Worm (Caenorhabditis elegans): ENCODE measurements around the gene mig-32.
"Not testable (repeated sequence)": the region's sequence is repeated elsewhere in the genome, so short reads cannot be mapped to it uniquely, and the experiment has no call there.

mig-32 gene

ce11 chrIV:12092113-12092512 lies at the start of gene mig-32:
Gene mig-32, minus strand, starts transcription at chrIV:12092213.
- TF ChIP-seq unc-62 (GFP tag; optimal IDR thresholded peaks at IDR 0.05) = no peak

DNA sequence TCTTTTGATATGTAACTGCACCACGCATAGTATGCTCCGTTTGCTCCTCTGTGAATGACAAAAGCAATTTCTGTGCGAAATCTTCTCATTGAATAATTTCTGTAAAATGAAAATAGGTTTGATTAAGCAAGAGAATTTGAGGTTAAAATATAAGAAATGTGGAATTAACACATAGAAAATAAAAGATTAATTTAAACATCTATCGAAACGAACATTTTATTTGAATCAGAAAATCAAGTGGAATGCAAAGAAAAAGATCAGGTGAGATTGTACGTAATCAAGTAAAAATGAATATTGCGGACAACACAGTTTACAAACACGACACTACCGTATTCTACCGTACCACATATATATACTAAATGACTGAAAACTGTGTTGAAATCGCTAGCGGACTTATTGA lies 48.9 kb upstream of the mig-32 start, which contains the start of gene B0001.8:
Gene B0001.8, minus strand, starts transcription at position 101 of the 400 bp plus-strand sequence.
- TF ChIP-seq unc-62 (GFP tag; optimal IDR thresholded peaks at IDR 0.05) = no peak

DNA sequence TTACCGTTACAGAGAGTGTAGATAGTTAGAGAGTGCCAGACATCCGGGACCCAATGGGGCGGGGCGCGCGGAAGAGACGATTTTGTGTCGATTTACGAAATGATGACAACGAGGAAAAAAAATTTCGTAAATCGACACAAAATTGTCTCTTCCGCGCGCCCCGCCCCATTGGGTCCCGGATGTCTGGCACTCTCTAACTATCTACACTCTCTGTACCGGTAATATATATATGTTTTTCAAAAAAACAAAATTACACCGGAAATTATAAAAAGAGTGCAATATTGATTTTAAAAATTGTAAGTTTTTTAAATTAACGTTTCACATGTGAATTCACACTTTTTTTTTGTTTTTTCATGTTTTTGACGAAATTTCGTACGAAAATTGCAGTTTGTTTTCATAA lies 46.1 kb upstream of the mig-32 start, which contains the start of gene B0001.4:
Gene B0001.4, minus strand, starts transcription at position 101 of the 400 bp plus-strand sequence.
- TF ChIP-seq unc-62 (GFP tag; optimal IDR thresholded peaks at IDR 0.05) = not testable (repeated sequence)

DNA sequence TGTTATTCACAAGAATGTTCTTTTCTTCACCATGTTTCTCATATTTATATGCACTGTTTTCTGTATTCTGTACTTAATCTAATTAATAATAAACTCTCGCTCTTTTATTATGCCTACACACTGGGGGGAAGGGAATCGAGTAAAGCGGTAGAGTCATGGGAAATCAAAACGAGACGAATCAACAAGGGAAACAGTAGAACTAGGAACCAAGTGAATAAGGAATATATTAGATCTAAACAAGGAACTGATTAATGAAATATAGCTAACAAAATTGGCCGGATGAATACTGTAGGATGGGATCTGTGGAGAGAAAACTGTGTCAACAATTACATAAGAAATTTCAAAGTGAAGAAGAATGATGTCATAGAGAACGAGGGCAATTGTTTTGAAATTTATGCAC lies 43.0 kb upstream of the mig-32 start:
- TF ChIP-seq unc-62 (GFP tag; optimal IDR thresholded peaks at IDR 0.05) = no peak

- no peak for TF ChIP-seq unc-62 (GFP tag; optimal IDR thresholded peaks at IDR 0.05)
These were observed 41.8 kb upstream of the mig-32 start for ce11 chrIV:12133776-12134175.

DNA sequence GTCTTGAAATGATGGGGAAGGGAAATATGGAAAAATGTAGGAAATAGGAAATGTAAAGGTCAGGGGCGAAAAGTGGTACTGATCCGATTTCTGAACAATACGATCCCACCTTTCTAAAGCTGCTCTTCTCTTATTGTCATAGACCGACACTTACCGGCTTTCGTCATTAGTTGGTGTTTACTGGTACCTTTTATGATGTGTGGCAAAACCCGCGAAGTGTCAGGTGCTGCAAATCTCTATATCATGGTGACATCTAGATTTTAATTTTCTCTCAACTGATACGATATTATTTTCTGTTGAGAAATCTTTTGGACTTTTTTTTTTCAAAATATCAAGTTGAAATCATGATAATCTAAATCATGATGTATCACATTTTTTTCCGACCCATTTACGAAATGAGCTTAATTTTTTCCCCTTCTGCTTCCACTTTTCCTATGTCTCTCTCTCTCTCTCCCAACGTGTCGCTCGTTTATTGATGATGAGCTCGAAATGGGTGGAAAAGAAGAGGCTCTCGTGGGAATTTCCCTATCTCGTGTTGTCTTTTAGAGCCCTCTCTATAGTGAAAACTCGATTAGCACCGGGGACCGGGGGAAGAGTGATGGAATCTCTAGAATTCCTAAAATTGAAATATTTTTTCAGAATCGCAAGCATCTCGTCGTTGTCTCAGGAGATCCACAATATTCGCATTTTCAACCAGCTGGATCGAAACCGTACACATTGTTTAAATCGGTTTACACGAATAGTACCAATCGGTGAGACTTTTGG lies 39.5 kb upstream of the mig-32 start:
- TF ChIP-seq unc-62 (GFP tag; optimal IDR thresholded peaks at IDR 0.05) = no peak

DNA sequence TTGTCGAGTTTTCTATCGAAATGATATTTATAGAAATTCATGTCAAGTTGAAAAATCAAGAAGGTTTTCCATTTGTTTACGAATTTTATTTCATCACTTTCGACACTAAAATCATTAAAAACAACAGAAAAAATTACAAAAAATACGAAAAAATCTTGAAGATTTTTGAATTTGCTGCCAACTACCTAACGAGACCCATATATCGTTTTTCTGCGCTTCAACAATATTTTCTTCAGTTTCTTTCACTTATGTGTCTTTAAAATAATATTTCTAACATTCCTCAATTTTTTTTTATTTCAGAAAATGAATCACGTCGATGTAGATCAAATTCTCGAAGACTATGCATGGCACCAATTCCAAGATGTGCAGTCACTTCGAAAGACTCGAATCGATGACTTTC lies 37.2 kb upstream of the mig-32 start, which contains the start of gene lin-24:
Gene lin-24, plus strand, starts transcription at position 301 of the 400 bp plus-strand sequence.
- TF ChIP-seq unc-62 (GFP tag; optimal IDR thresholded peaks at IDR 0.05) = no peak

- no peak for TF ChIP-seq unc-62 (GFP tag; optimal IDR thresholded peaks at IDR 0.05)
These were observed 36.7 kb upstream of the mig-32 start for ce11 chrIV:12128708-12129107.

DNA sequence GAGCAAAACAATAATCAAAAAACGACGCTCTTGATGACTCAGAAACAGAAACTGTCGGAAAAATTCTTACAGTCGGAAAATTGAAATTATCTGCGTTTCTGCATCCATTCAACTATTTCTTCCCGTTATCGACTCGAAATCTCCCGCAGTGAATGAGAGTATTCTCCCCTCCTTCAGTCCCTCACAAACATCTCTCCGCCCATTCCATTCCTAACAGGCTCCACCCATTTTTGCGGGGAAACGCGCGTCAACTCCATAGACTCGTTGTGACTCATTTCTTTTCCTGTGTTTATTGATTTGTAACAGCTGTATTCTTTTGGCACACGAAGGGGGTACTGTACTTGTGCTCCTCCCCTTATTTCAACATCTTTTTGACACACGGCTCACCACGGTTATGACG lies 35.8 kb upstream of the mig-32 start:
- TF ChIP-seq unc-62 (GFP tag; optimal IDR thresholded peaks at IDR 0.05) = no peak

- TF ChIP-seq unc-62 (GFP tag; optimal IDR thresholded peaks at IDR 0.05) = no peak
These were observed 34.9 kb upstream of the mig-32 start for ce11 chrIV:12126740-12127472.

DNA sequence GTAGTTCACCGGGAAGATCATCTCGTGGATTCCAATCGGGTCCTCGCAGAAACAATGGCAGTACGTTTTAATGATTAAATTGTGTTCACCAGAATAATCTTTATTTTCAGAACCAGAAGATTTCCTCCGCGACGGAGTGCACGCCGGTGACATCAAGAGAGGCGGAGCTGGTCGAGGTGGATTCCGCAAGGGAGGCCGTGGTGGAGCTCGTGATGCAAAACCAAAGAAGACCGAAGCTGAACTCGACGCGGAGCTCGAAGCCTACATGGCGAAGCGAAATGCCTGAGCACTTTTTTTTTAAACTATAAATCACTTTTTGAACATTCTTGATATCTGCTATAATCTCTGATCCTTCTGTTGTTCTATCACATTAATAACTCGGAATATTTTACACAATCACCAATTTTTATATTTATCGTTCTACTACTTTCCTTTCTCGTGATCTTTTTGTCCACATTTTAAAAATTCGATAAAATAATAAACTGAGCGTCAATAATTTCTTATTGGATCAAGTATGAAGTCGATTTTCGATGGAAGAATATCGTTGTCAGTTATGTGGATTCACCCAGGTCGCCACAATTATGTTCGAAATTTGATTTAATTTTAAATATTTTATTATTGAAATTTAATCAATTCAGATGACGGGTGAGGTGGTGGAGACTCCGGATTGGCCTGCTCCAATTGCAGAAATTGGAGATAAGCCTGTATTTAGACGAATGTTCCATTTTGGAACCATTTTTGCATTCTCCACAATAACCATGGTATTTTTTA lies 32.5 kb upstream of the mig-32 start, which contains the start of gene dhhc-6:
Gene dhhc-6, plus strand, starts transcription at position 639 of the 771 bp plus-strand sequence.
- no peak for TF ChIP-seq unc-62 (GFP tag; optimal IDR thresholded peaks at IDR 0.05)

DNA sequence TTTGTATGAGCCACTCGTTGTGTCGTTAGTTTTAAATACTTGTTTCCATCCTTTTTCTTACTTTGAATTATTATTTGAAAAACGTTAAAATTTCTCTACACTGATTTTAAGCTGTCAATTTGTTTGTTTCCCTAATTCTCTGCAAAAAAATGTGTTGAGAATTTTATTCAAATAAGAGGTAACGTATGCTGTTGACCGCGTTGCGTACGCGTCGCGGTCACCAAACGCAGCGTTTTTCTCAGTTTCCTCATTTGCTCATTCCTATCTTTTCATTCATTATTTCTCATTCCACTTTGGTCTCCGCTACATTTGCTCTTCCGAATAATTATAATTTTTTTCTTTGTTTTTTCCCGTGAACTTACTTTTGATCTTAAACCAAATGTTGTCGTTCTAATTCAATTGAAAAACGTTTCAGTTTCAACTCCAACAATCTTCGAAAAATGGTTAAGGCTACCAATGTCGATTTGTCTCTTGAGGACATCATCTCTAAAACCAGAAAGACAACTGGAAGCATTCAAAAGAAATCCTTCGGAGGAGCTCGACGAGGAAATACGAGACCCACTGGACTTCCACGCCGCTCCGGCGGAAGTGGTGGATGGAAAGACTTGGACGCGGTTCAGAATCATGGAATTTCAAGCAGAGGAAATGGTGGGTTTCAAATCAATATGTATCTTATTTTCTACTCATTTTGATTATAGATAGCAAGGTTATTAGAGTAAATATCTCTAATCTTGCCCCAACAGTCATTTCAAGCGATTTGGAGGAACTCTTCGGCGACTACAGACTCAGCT lies 31.1 kb upstream of the mig-32 start, which contains the start of gene aly-3:
Gene aly-3, plus strand, starts transcription at position 409 of the 791 bp plus-strand sequence.
- TF ChIP-seq unc-62 (GFP tag; optimal IDR thresholded peaks at IDR 0.05) = no peak

DNA sequence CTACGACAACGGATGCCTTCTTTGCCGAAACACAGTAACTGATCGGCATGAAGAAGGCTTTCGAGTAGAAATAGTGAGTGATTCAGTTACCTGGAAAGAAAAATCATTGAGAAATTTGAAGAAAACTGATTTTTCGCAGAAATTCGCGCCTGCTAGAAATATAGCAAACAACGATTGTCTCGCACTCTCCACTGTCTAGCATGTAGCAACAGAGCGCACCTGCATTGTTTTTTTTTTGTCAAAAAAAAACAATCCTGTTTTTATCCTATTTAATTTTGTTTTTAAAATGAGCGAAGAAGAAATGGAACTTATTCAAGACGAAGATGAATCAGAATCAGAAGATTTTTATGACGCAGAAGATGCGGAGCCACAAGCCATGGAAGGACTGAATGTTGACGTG lies 29.1 kb upstream of the mig-32 start, which contains the start of the genes ddb-1 and M18.6:
Gene ddb-1, minus strand, starts transcription at position 90 of the 400 bp plus-strand sequence.
Gene M18.6, plus strand, starts transcription at position 235 of the 400 bp plus-strand sequence.
- no peak for TF ChIP-seq unc-62 (GFP tag; optimal IDR thresholded peaks at IDR 0.05)

DNA sequence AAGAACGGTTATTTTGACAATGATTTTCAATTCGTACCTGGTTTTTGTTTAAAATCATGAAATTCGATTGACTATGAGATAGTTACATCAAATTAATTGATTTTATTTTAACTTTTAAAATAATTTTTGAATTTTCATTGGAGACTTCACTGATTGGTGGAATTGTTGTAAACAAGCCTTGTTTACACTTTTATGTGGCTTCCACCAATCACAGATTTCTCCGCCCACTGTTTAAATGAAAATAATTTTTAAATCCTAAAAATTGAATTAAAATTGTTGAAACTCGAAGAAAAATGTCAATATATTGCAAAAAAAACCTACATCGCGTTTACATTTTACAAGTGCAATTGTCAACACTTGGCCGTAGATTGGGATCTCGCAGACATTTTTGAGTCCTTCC lies 28.5 kb upstream of the mig-32 start:
- TF ChIP-seq unc-62 (GFP tag; optimal IDR thresholded peaks at IDR 0.05) = no peak

DNA sequence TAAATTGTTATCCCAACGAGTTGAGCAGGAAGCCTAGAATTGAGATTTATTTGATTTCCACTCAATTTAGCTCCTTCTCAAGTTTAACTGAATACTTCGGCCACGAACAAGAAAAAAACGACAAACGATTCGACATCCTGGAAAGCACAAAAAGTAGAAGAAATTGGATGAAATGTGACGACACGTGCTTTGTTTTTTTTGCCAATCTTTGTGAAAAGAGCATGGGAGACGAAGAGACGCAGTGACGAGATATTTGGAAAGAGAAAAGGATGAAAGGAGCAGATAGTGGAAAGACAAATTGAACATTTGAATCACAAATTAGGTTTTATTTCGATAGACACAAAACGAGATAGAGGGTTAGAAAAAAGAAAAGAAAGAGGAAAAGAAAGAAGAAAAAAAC lies 22.5 kb upstream of the mig-32 start:
- no peak for TF ChIP-seq unc-62 (GFP tag; optimal IDR thresholded peaks at IDR 0.05)
